Fruit fly (Drosophila melanogaster) whole organism, embryonic: ENCODE data around the gene red.

Experiments used
- CG11723 ChIP-seq: fragments of 200-800 bp; sonication (Bioruptor generic); optimal IDR thresholded peaks from 2 replicates; lab custom pipeline; 2017; ENCODE audit warnings: missing biosample characterization, mild to moderate bottlenecking, missing genetic modification characterization
- CG12942 ChIP-seq: fragments of 200-800 bp; sonication (Bioruptor generic); optimal IDR thresholded peaks from 3 replicates; lab custom pipeline; 2016; ENCODE audit warnings: missing biosample characterization, missing genetic modification characterization
- CG14014 ChIP-seq: fragments of 200-800 bp; sonication (Bioruptor generic); IDR thresholded peaks from 2 replicates; pipeline ENCODE4 v1.3.6; 2022; ENCODE audit warnings: missing biosample characterization, missing genetic modification characterization
- CG14667 ChIP-seq: fragments of 200-800 bp; sonication (Bioruptor generic); IDR thresholded peaks from 2 replicates; pipeline ENCODE4 v1.3.6; 2022; ENCODE audit warnings: missing biosample characterization, missing genetic modification characterization
- CG15479 ChIP-seq: fragments of 200-800 bp; sonication (Bioruptor generic); optimal IDR thresholded peaks from 3 replicates; lab custom pipeline; 2019; ENCODE audit warnings: missing biosample characterization, mild to moderate bottlenecking, missing genetic modification characterization, moderate library complexity
- CG16779 ChIP-seq: fragments of 200-800 bp; sonication (Bioruptor generic); IDR thresholded peaks from 2 replicates; pipeline ENCODE4 v1.3.6; 2022; ENCODE audit warnings: missing biosample characterization, missing genetic modification characterization
- CG16863 ChIP-seq: fragments of 200-800 bp; sonication (Bioruptor generic); optimal IDR thresholded peaks from 3 replicates; lab custom pipeline; 2016; ENCODE audit warnings: missing biosample characterization, missing genetic modification characterization
- CG18262 ChIP-seq: fragments of 200-800 bp; optimal IDR thresholded peaks from 3 replicates; lab custom pipeline; 2019; ENCODE audit warnings: missing biosample characterization, mild to moderate bottlenecking, missing genetic modification characterization, moderate library complexity
- CG18619 ChIP-seq: fragments of 200-800 bp; sonication (Bioruptor generic); optimal IDR thresholded peaks from 3 replicates; lab custom pipeline; 2017; ENCODE audit warnings: missing biosample characterization, mild to moderate bottlenecking, missing genetic modification characterization
- CG2116 ChIP-seq: fragments of 200-800 bp; sonication (Bioruptor generic); optimal IDR thresholded peaks from 3 replicates; lab custom pipeline; 2018; ENCODE audit warnings: missing biosample characterization, mild to moderate bottlenecking, missing genetic modification characterization
- CG2120 ChIP-seq: fragments of 200-800 bp; sonication (Bioruptor generic); optimal IDR thresholded peaks from 3 replicates; lab custom pipeline; 2016; ENCODE audit warnings: missing biosample characterization, missing genetic modification characterization
- CG2678 ChIP-seq: fragments of 200-800 bp; sonication (Bioruptor generic); optimal IDR thresholded peaks from 3 replicates; lab custom pipeline; 2019; ENCODE audit warnings: missing biosample characterization, mild to moderate bottlenecking, missing genetic modification characterization, moderate library complexity
- CG30431 ChIP-seq: fragments of 200-800 bp; sonication (Bioruptor generic); optimal IDR thresholded peaks from 2 replicates; lab custom pipeline; 2017; ENCODE audit warnings: missing biosample characterization, missing genetic modification characterization
- CG9215 ChIP-seq: fragments of 200-800 bp; sonication (Bioruptor generic); IDR thresholded peaks from 2 replicates; pipeline ENCODE4 v1.3.6; 2022; ENCODE audit warnings: missing biosample characterization, missing genetic modification characterization
- Elba2 ChIP-seq: fragments of 200-800 bp; sonication (Bioruptor generic); optimal IDR thresholded peaks from 3 replicates; lab custom pipeline; 2016; ENCODE audit warnings: missing biosample characterization, missing genetic modification characterization
- GATAe ChIP-seq: fragments of 200-800 bp; sonication (Bioruptor generic); conservative IDR thresholded peaks from 2 replicates; pipeline ENCODE4 v1.3.6; 2022; ENCODE audit warnings: missing biosample characterization, missing genetic modification characterization
- H15 ChIP-seq: fragments of 200-800 bp; sonication (Bioruptor generic); IDR thresholded peaks from 3 replicates; pipeline ENCODE4 v1.3.6; 2022; ENCODE audit warnings: missing biosample characterization, missing genetic modification characterization
- HLH4C ChIP-seq: fragments of 200-800 bp; sonication (Bioruptor generic); IDR thresholded peaks from 3 replicates; pipeline ENCODE4 v1.3.6; 2022; ENCODE audit warnings: missing biosample characterization, missing genetic modification characterization; ENCODE audit not compliant: partially characterized antibody
- HLH54F ChIP-seq: fragments of 200-800 bp; sonication (Bioruptor generic); optimal IDR thresholded peaks from 3 replicates; lab custom pipeline; 2016; ENCODE audit warnings: missing biosample characterization, missing genetic modification characterization
- Hey ChIP-seq: fragments of 200-800 bp; sonication (Bioruptor generic); optimal IDR thresholded peaks from 3 replicates; lab custom pipeline; 2018; ENCODE audit warnings: missing biosample characterization, mild to moderate bottlenecking, missing genetic modification characterization
- HmgD ChIP-seq: fragments of 200-800 bp; sonication (Bioruptor generic); optimal IDR thresholded peaks from 3 replicates; lab custom pipeline; 2016; ENCODE audit warnings: missing biosample characterization, missing genetic modification characterization
- NFAT ChIP-seq: fragments of 200-800 bp; sonication (Bioruptor generic); IDR thresholded peaks from 2 replicates; pipeline ENCODE4 v1.3.6; 2022; ENCODE audit warnings: missing biosample characterization, missing genetic modification characterization
- Nf-YC ChIP-seq: fragments of 200-800 bp; optimal IDR thresholded peaks from 3 replicates; lab custom pipeline; 2019; ENCODE audit warnings: missing biosample characterization, mild to moderate bottlenecking, missing genetic modification characterization, moderate library complexity
- Oli ChIP-seq: fragments of 200-800 bp; sonication (Bioruptor generic); optimal IDR thresholded peaks from 2 replicates; lab custom pipeline; 2018; ENCODE audit warnings: missing biosample characterization, mild to moderate bottlenecking, missing genetic modification characterization, moderate library complexity
- Ptx1 ChIP-seq: fragments of 200-800 bp; sonication (Bioruptor generic); IDR thresholded peaks from 2 replicates; pipeline ENCODE4 v1.3.6; 2022; ENCODE audit warnings: missing biosample characterization, missing genetic modification characterization
- Tbp ChIP-seq: fragments of >200 bp; optimal IDR thresholded peaks from 2 replicates; lab custom pipeline; 2018; ENCODE audit warnings: missing biosample characterization, missing genetic modification characterization
- Trl ChIP-seq, 3 experiments: fragments of >200 bp in 2 of 3; fragments of 200-800 bp in 1 of 3; sonication (Bioruptor generic) in 1 of 3; optimal IDR thresholded peaks; 2 replicates in 1 of 3; 3 replicates in 2 of 3; lab custom pipeline; 2016 to 2017; ENCODE audit warnings: missing biosample characterization in 1 of 3, missing genetic modification characterization in 1 of 3
- Xbp1 ChIP-seq: fragments of 200-800 bp; sonication (Bioruptor generic); optimal IDR thresholded peaks from 3 replicates; lab custom pipeline; 2016; ENCODE audit warnings: missing biosample characterization, mild to moderate bottlenecking, missing genetic modification characterization
- Xrp1 ChIP-seq: fragments of 200-800 bp; sonication (Bioruptor generic); IDR thresholded peaks from 2 replicates; pipeline ENCODE4 v1.3.6; 2022; ENCODE audit warnings: missing biosample characterization, missing genetic modification characterization
- aop ChIP-seq: fragments of 200-800 bp; sonication (Bioruptor generic); IDR thresholded peaks from 2 replicates; pipeline ENCODE4 v1.3.6; 2022; ENCODE audit warnings: missing biosample characterization, missing genetic modification characterization
- ash1 ChIP-seq: fragments of 200-800 bp; sonication (Bioruptor generic); optimal IDR thresholded peaks from 2 replicates; lab custom pipeline; 2018; ENCODE audit warnings: missing biosample characterization, mild to moderate bottlenecking, missing genetic modification characterization
- bigmax ChIP-seq: fragments of 200-800 bp; sonication (Bioruptor generic); optimal IDR thresholded peaks from 2 replicates; lab custom pipeline; 2018; ENCODE audit warnings: missing biosample characterization, mild to moderate bottlenecking, missing genetic modification characterization
- bsh ChIP-seq, 2 experiments: fragments of 200-800 bp; sonication (Bioruptor generic); optimal IDR thresholded peaks; 2 replicates each; lab custom pipeline; 2017 to 2018; ENCODE audit warnings: mild to moderate bottlenecking in 2 of 2, missing biosample characterization in 2 of 2, missing genetic modification characterization in 2 of 2, moderate library complexity in 1 of 2
- crol ChIP-seq: fragments of 200-800 bp; sonication (Bioruptor generic); IDR thresholded peaks from 2 replicates; pipeline ENCODE4 v1.3.6; 2022; ENCODE audit warnings: missing biosample characterization, missing genetic modification characterization
- danr ChIP-seq: fragments of 200-800 bp; sonication (Bioruptor generic); IDR thresholded peaks from 2 replicates; pipeline ENCODE4 v1.3.6; 2022; ENCODE audit warnings: missing biosample characterization, missing genetic modification characterization
- dmrt99B ChIP-seq: fragments of 200-800 bp; sonication (Bioruptor generic); optimal IDR thresholded peaks from 2 replicates; lab custom pipeline; 2018; ENCODE audit warnings: missing biosample characterization, mild to moderate bottlenecking, missing genetic modification characterization, moderate library complexity
- emc ChIP-seq: fragments of 200-800 bp; sonication (Bioruptor generic); optimal IDR thresholded peaks from 2 replicates; lab custom pipeline; 2016; ENCODE audit warnings: missing biosample characterization, missing genetic modification characterization
- ems ChIP-seq: fragments of 200-800 bp; sonication (Bioruptor generic); optimal IDR thresholded peaks from 3 replicates; lab custom pipeline; 2016; ENCODE audit warnings: missing biosample characterization, missing genetic modification characterization
- insv ChIP-seq, 2 experiments: fragments of 200-800 bp; sonication (Bioruptor generic); optimal IDR thresholded peaks; 3 replicates each; lab custom pipeline; 2016 to 2018; ENCODE audit warnings: missing biosample characterization in 2 of 2, missing genetic modification characterization in 2 of 2
- lilli ChIP-seq: fragments of 200-800 bp; sonication (Bioruptor generic); optimal IDR thresholded peaks from 3 replicates; lab custom pipeline; 2016; ENCODE audit warnings: missing biosample characterization, missing genetic modification characterization
- lov ChIP-seq, 2 experiments: fragments of 200-800 bp in 1 of 2; fragments of >200 bp in 1 of 2; sonication (Bioruptor generic) in 1 of 2; IDR thresholded peaks in 1 of 2; optimal IDR thresholded peaks in 1 of 2; 2 replicates in 1 of 2; 3 replicates in 1 of 2; pipeline versions ENCODE4 v1.3.6 to Lab custom; 2017 to 2022; ENCODE audit warnings: missing biosample characterization in 1 of 2, missing genetic modification characterization in 1 of 2
- mld ChIP-seq: fragments of 200-800 bp; sonication (Bioruptor generic); IDR thresholded peaks from 3 replicates; pipeline ENCODE4 v1.3.6; 2022; ENCODE audit warnings: missing biosample characterization, missing genetic modification characterization; ENCODE audit not compliant: partially characterized antibody
- peb ChIP-seq: fragments of 200-800 bp; sonication (Bioruptor generic); IDR thresholded peaks from 2 replicates; pipeline ENCODE4 v1.3.6; 2022; ENCODE audit warnings: missing biosample characterization, missing genetic modification characterization
- pnt ChIP-seq: fragments of 200-800 bp; sonication (Bioruptor generic); optimal IDR thresholded peaks from 3 replicates; lab custom pipeline; 2016; ENCODE audit warnings: missing biosample characterization, missing genetic modification characterization
- pum ChIP-seq: fragments of 200-800 bp; sonication (Bioruptor generic); optimal IDR thresholded peaks from 2 replicates; lab custom pipeline; 2016; ENCODE audit warnings: missing biosample characterization, missing genetic modification characterization
- sd ChIP-seq: fragments of 200-800 bp; sonication (Bioruptor generic); optimal IDR thresholded peaks from 3 replicates; lab custom pipeline; 2018; ENCODE audit warnings: missing biosample characterization, mild to moderate bottlenecking, missing genetic modification characterization, moderate library complexity
- sens-2 ChIP-seq: fragments of 200-800 bp; sonication (Bioruptor generic); IDR thresholded peaks from 2 replicates; pipeline ENCODE4 v1.3.6; 2022; ENCODE audit warnings: missing biosample characterization, missing genetic modification characterization
- zen ChIP-seq: fragments of 200-800 bp; sonication (Bioruptor generic); optimal IDR thresholded peaks from 3 replicates; lab custom pipeline; 2018; ENCODE audit warnings: missing biosample characterization, mild to moderate bottlenecking, missing genetic modification characterization, moderate library complexity

The red gene

dm6 chr3R:14326250-14327112, 37.6 kb downstream of the red start, which contains the start of the genes Afti and ATPsynE (continued):
- TF ChIP-seq Elba2 (GFP tag; lab: Kevin White, UChicago) (peak; percentile 85), Nf-YC (tag; lab: Kevin White, UChicago) (peak; percentile 46), H15 (GFP tag; lab: Robert Waterston, UW) (peak; percentile 50; the same call in 1 of the 3 replicates), CG18619 (GFP tag; lab: Kevin White, UChicago) (peak; percentile 57), bigmax (GFP tag; lab: Kevin White, UChicago) (peak; percentile 98), GATAe (GFP tag; lab: Robert Waterston, UW) (no peak), CG14014 (GFP tag; lab: Robert Waterston, UW) (peak; percentile 67), insv (GFP tag; optimal IDR thresholded peaks at IDR 0.05; lab: Kevin White, UChicago) (no peak), Trl (optimal IDR thresholded peaks at IDR 0.05; lab: Kevin White, UChicago) (no peak), Trl (GFP tag; optimal IDR thresholded peaks at IDR 0.05; lab: Kevin White, UChicago) (peak; percentile 73), CG16779 (GFP tag; lab: Robert Waterston, UW) (0 out of 2 replicates have a peak, but pooled peaks have one; percentile 14), crol (GFP tag; lab: Robert Waterston, UW) (no peak), pnt (GFP tag; lab: Kevin White, UChicago) (peak; percentile 75), peb (no peak), CG12942 (GFP tag; lab: Kevin White, UChicago) (peak; percentile 65), Ptx1 (peak; percentile 72), HLH4C (GFP tag; lab: Robert Waterston, UW) (peak; percentile 59), bsh (GFP tag; optimal IDR thresholded peaks at IDR 0.05; lab: Kevin White, UChicago) (peak in 1 of 2 experiments; percentile 62), pum (GFP tag; lab: Kevin White, UChicago) (peak; percentile 81), CG18262 (tag; lab: Kevin White, UChicago) (peak; percentile 69), lov (optimal IDR thresholded peaks at IDR 0.05; lab: Kevin White, UChicago) (no peak), lov (GFP tag; IDR thresholded peaks at IDR 0.05; lab: Robert Waterston, UW) (no peak), sd (peak; percentile 79), Tbp (no peak), ash1 (GFP tag; lab: Kevin White, UChicago) (no peak), Xrp1 (GFP tag; lab: Robert Waterston, UW) (peak; percentile 65; the same call in 1 of the 2 replicates), CG2678 (tag; lab: Kevin White, UChicago) (no peak), ems (GFP tag; lab: Kevin White, UChicago) (peak; percentile 65), zen (tag; lab: Kevin White, UChicago) (peak; percentile 52), emc (peak; percentile 2), aop (0 out of 2 replicates have a peak, but pooled peaks have one; percentile 25), CG11723 (no peak), CG14667 (peak; percentile 59), Hey (tag; lab: Kevin White, UChicago) (peak; percentile 8), CG16863 (GFP tag; lab: Kevin White, UChicago) (peak; percentile 52), CG2116 (GFP tag; lab: Kevin White, UChicago) (peak; percentile 68), dmrt99B (tag; lab: Kevin White, UChicago) (no peak), sens-2 (no peak), CG15479 (no peak), HmgD (GFP tag; lab: Kevin White, UChicago) (no peak), CG30431 (GFP tag; lab: Kevin White, UChicago) (no peak), mld (GFP tag; lab: Robert Waterston, UW) (no peak), CG9215 (GFP tag; lab: Robert Waterston, UW) (peak; percentile 64), NFAT (GFP tag; lab: Robert Waterston, UW) (peak; percentile 65), Xbp1 (GFP tag; lab: Kevin White, UChicago) (peak; percentile 82), HLH54F (GFP tag; lab: Kevin White, UChicago) (peak; percentile 72), lilli (GFP tag; lab: Kevin White, UChicago) (peak; percentile 76), CG2120 (GFP tag; lab: Kevin White, UChicago) (peak; percentile 79), danr (GFP tag; lab: Robert Waterston, UW) (0 out of 2 replicates have a peak, but pooled peaks have one; percentile 32), Oli (tag; lab: Kevin White, UChicago) (peak; percentile 44)
